ENCODE assay signal across 3 fruit fly cellular contexts in the genomic region with DNA sequence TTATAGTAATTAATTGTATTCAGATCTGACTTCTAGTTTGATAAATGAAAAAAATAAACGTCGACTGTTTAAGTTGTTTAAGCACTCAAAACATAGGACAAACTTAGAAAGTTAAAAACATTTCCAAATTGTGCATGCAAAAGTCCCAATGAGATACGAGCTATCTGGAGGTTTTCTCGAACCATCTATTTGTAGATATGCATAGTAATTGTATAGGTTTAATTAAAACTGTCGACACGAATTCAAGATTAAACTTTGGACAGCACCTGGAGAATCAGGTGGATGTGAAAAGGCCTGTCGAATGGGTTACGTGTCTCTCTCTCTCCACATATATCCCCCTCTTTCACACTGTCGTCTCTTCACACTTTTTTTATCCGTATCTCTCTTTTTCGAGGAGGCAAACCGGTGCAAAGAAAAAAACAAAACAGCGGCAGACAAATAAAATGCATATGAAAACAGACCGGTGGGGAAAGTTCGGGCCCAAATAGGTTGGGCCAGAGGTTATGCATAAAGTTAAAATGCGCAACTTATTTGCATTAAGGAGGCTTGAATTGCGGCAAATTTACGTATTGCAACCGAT.
TF ChIP-seq lines count a peak whose summit lies in the region.

No protein-coding gene starts in this region.

TF ChIP-seq in whole organism, embryonic, 481 proteins besides CTCF, POLR2A, EP300 and RAD21 (continued from another document):
- TF ChIP-seq vvl (GFP tag; IDR thresholded peaks at IDR 0.05; lab: Robert Waterston, UW) = no peak

TF ChIP-seq in whole organism, prepupa, 60 proteins besides CTCF, POLR2A, EP300 and RAD21 (continued from another document):
- TF ChIP-seq Hr39 (GFP tag; optimal IDR thresholded peaks at IDR 0.05; lab: Kevin White, UChicago) (no peak), ss (GFP tag; optimal IDR thresholded peaks at IDR 0.05; lab: Kevin White, UChicago) (peak; percentile 78 to 89), CG32006 (GFP tag; optimal IDR thresholded peaks at IDR 0.05; lab: Kevin White, UChicago) (peak; percentile 44), CG11902 (GFP tag; optimal IDR thresholded peaks at IDR 0.05; lab: Kevin White, UChicago) (no peak), achi (GFP tag; optimal IDR thresholded peaks at IDR 0.05; lab: Kevin White, UChicago) (no peak), dsx (GFP tag; optimal IDR thresholded peaks at IDR 0.05; lab: Kevin White, UChicago; ENCODE audit: poor library complexity, severe bottlenecking) (peak; percentile 20), svp (GFP tag; lab: Kevin White, UChicago) (no peak), CG6163 (GFP tag; IDR thresholded peaks at IDR 0.05; lab: Robert Waterston, UW) (peak; percentile 33; the same call in 2 of the 3 replicates), topi (GFP tag; optimal IDR thresholded peaks at IDR 0.05; lab: Kevin White, UChicago) (no peak), OdsH (GFP tag; optimal IDR thresholded peaks at IDR 0.05; lab: Kevin White, UChicago) (no peak), cyc (GFP tag; optimal IDR thresholded peaks at IDR 0.05; lab: Kevin White, UChicago) (no peak), CG10631 (GFP tag; optimal IDR thresholded peaks at IDR 0.05; lab: Kevin White, UChicago) (no peak), fd59A (GFP tag; optimal IDR thresholded peaks at IDR 0.05; lab: Kevin White, UChicago) (peak; percentile 10), Blimp-1 (GFP tag; optimal IDR thresholded peaks at IDR 0.05; lab: Kevin White, UChicago) (no peak), Hr38 (GFP tag; optimal IDR thresholded peaks at IDR 0.05; lab: Kevin White, UChicago) (no peak), CG3919 (GFP tag; optimal IDR thresholded peaks at IDR 0.05; lab: Kevin White, UChicago) (no peak), dac (GFP tag; optimal IDR thresholded peaks at IDR 0.05; lab: Kevin White, UChicago) (no peak), Met (GFP tag; optimal IDR thresholded peaks at IDR 0.05; lab: Kevin White, UChicago) (no peak), Sox102F (GFP tag; optimal IDR thresholded peaks at IDR 0.05; lab: Kevin White, UChicago) (no peak), salr (GFP tag; optimal IDR thresholded peaks at IDR 0.05; lab: Kevin White, UChicago) (peak; percentile 39 to 51), CG15336 (GFP tag; IDR thresholded peaks at IDR 0.05; lab: Robert Waterston, UW) (no peak), net (GFP tag; optimal IDR thresholded peaks at IDR 0.05; lab: Kevin White, UChicago) (no peak), spab (GFP tag; optimal IDR thresholded peaks at IDR 0.05; lab: Kevin White, UChicago) (peak; percentile 66), vri (GFP tag; optimal IDR thresholded peaks at IDR 0.05; lab: Kevin White, UChicago) (no peak), Sox14 (GFP tag; optimal IDR thresholded peaks at IDR 0.05; lab: Kevin White, UChicago) (no peak), CG1621 (tag; optimal IDR thresholded peaks at IDR 0.05; lab: Kevin White, UChicago) (peak; percentile 48), CG8119 (GFP tag; IDR thresholded peaks at IDR 0.05; lab: Robert Waterston, UW) (peak; percentile 61; the same call in 2 of the 3 replicates), fkh (GFP tag; optimal IDR thresholded peaks at IDR 0.05; lab: Kevin White, UChicago) (no peak), CG3032 (tag; optimal IDR thresholded peaks at IDR 0.05; lab: Kevin White, UChicago) (peak; percentile 25), CG4318 (GFP tag; optimal IDR thresholded peaks at IDR 0.05; lab: Kevin White, UChicago) (no peak), eg (GFP tag; IDR thresholded peaks at IDR 0.05; lab: Robert Waterston, UW) (peak; percentile 55; the same call in 2 of the 3 replicates), Smox (GFP tag; optimal IDR thresholded peaks at IDR 0.05; lab: Kevin White, UChicago) (no peak), lz (GFP tag; optimal IDR thresholded peaks at IDR 0.05; lab: Kevin White, UChicago) (no peak), esn (GFP tag; optimal IDR thresholded peaks at IDR 0.05; lab: Kevin White, UChicago) (no peak), CG11762 (GFP tag; optimal IDR thresholded peaks at IDR 0.05; lab: Kevin White, UChicago; ENCODE audit: insufficient read depth) (no peak), CG6276 (GFP tag; optimal IDR thresholded peaks at IDR 0.05; lab: Kevin White, UChicago) (peak; percentile 84), CG11294 (GFP tag; IDR thresholded peaks at IDR 0.05; lab: Robert Waterston, UW) (peak; percentile 8; the same call in 1 of the 2 replicates), CG34406 (GFP tag; optimal IDR thresholded peaks at IDR 0.05; lab: Kevin White, UChicago) (no peak), CG6854 (GFP tag; optimal IDR thresholded peaks at IDR 0.05; lab: Kevin White, UChicago) (no peak)
TF ChIP-seq in whole organism, prepupa: peak in this region for 21.

TF ChIP-seq in whole organism, pupa, 21 proteins besides CTCF, POLR2A, EP300 and RAD21 (continued from another document):
- 0 out of 2 replicates have a peak, but pooled peaks have one; percentile 10 for TF ChIP-seq CG32121 (GFP tag; IDR thresholded peaks at IDR 0.05; lab: Robert Waterston, UW)
